Worm (Caenorhabditis elegans) whole organism, early embryonic: ENCODE measurements around the gene spp-13.
A peak's percentile ranks its signal among the peaks of the same experiment; 100 is the strongest.

Source experiments
- ama-1 ChIP-seq: fragments of 150-350 bp; optimal IDR thresholded peaks from 2 replicates; lab custom pipeline; 2014
- ceh-13 ChIP-seq: fragments of 200-800 bp; sonication (Bioruptor generic); optimal IDR thresholded peaks from 2 replicates; lab custom pipeline; 2018; ENCODE audit warnings: mild to moderate bottlenecking, missing genetic modification characterization, missing compliant biosample characterization
- tbx-37 ChIP-seq: fragments of 200-800 bp; sonication (Bioruptor generic); conservative IDR thresholded peaks from 2 replicates; pipeline ENCODE4 v1.3.6; 2022; ENCODE audit warnings: missing genetic modification reagents, missing genetic modification characterization, missing compliant biosample characterization

DNA sequence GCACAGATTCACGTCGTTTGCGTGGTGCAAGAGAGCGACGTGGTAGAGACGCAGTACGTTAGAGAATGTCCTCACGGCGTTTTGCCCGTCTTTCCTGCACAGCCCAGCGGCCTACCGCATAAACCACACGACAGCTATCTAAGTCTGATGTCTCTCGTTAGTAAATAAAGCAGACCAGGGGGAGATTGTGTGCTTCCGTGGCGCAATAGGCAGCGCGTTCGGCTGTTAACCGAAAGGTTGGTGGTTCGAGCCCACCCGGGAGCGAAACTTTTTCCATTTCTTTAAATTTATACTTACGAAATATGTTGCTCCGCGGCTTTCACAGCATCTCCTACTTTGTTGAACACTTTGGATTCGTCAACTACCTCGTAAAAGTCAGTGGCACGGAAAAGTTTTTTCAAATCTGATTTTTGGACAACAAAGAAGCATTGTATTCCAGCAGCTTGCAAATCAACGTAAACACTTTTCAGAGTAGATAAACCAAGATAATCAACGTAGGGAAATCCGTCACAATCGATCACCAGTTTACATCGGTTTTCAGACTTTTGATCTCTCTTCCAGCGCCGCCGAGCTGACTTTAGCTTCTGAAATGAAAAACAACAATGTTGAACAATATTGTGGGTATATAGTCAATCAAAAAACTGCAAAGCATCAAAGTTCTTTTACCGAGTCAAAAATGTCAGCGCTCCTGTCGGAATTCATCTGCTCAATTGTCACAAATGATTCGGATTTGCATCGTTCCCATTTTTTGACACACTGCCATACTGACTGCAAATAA, 13.8 kb downstream of the spp-13 start:
- no peak for TF ChIP-seq ama-1 (lab: Kevin White, UChicago)
- TF ChIP-seq tbx-37 (GFP tag; lab: Robert Waterston, UW) = peak; percentile 97
- peak; percentile 90 for TF ChIP-seq ceh-13
